Fruit fly (Drosophila melanogaster) whole organism, embryonic: Measurements from ENCODE around the gene Dph5.

Experiments
- Asciz ChIP-seq: fragments of 200-800 bp; sonication (Bioruptor generic); optimal IDR thresholded peaks from 2 replicates; lab custom pipeline; 2017; ENCODE audit warnings: missing biosample characterization, mild to moderate bottlenecking, missing genetic modification characterization, missing genetic modification reagents
- CG10209 ChIP-seq: fragments of 200-800 bp; sonication (Bioruptor generic); optimal IDR thresholded peaks from 3 replicates; lab custom pipeline; 2017; ENCODE audit warnings: missing biosample characterization, mild to moderate bottlenecking, missing genetic modification characterization, missing genetic modification reagents
- CG10321 ChIP-seq: fragments of 200-800 bp; sonication (Bioruptor generic); IDR thresholded peaks from 2 replicates; pipeline ENCODE4 v1.3.6; 2022; ENCODE audit warnings: missing biosample characterization, missing genetic modification characterization
- CG11456 ChIP-seq: fragments of 200-800 bp; sonication (Bioruptor generic); IDR thresholded peaks from 3 replicates; pipeline ENCODE4 v1.3.6; 2022; ENCODE audit warnings: missing biosample characterization, missing genetic modification characterization
- CG12155 ChIP-seq: fragments of 200-800 bp; sonication (Bioruptor generic); optimal IDR thresholded peaks from 3 replicates; lab custom pipeline; 2016; ENCODE audit warnings: missing biosample characterization, missing genetic modification characterization
- CG13296 ChIP-seq: fragments of 200-800 bp; sonication (Bioruptor generic); optimal IDR thresholded peaks from 3 replicates; lab custom pipeline; 2018; ENCODE audit warnings: missing biosample characterization, mild to moderate bottlenecking, missing genetic modification characterization
- CG17829 ChIP-seq: fragments of 200-800 bp; optimal IDR thresholded peaks from 2 replicates; lab custom pipeline; 2019; ENCODE audit warnings: missing biosample characterization, mild to moderate bottlenecking, missing genetic modification characterization, moderate library complexity
- CG18476 ChIP-seq: fragments of 200-800 bp; sonication (Bioruptor generic); optimal IDR thresholded peaks from 2 replicates; lab custom pipeline; 2016; ENCODE audit warnings: missing biosample characterization, mild to moderate bottlenecking, missing genetic modification characterization
- CG2120 ChIP-seq: fragments of 200-800 bp; sonication (Bioruptor generic); optimal IDR thresholded peaks from 3 replicates; lab custom pipeline; 2016; ENCODE audit warnings: missing biosample characterization, missing genetic modification characterization
- CG2129 ChIP-seq: fragments of 200-800 bp; sonication (Bioruptor generic); IDR thresholded peaks from 2 replicates; pipeline ENCODE4 v1.3.6; 2022; ENCODE audit warnings: missing biosample characterization, missing genetic modification characterization; ENCODE audit not compliant: partially characterized antibody
- CG30403 ChIP-seq: fragments of 200-800 bp; sonication (Bioruptor generic); optimal IDR thresholded peaks from 3 replicates; lab custom pipeline; 2016; ENCODE audit warnings: missing biosample characterization, missing genetic modification characterization
- CG31441 ChIP-seq: fragments of 200-800 bp; sonication (Bioruptor generic); IDR thresholded peaks from 2 replicates; pipeline ENCODE4 v1.3.6; 2022; ENCODE audit warnings: missing biosample characterization, missing genetic modification characterization
- CG3726 ChIP-seq: fragments of 200-800 bp; sonication (Bioruptor generic); IDR thresholded peaks from 3 replicates; pipeline ENCODE4, ENCODE4 v1.3.6; 2022; ENCODE audit warnings: missing biosample characterization, missing genetic modification characterization
- CG4328 ChIP-seq: fragments of 200-800 bp; sonication (Bioruptor generic); optimal IDR thresholded peaks from 3 replicates; lab custom pipeline; 2017; ENCODE audit warnings: missing biosample characterization, missing genetic modification reagents, missing genetic modification characterization
- CG43689 ChIP-seq: fragments of 200-800 bp; sonication (Bioruptor generic); IDR thresholded peaks from 2 replicates; pipeline ENCODE4 v1.3.6; 2022; ENCODE audit warnings: missing biosample characterization, missing genetic modification characterization
- CG4707 ChIP-seq: fragments of 200-800 bp; sonication (Bioruptor generic); optimal IDR thresholded peaks from 2 replicates; lab custom pipeline; 2018; ENCODE audit warnings: missing biosample characterization, mild to moderate bottlenecking, missing genetic modification characterization, moderate library complexity
- CG4854 ChIP-seq: fragments of 200-800 bp; sonication (Bioruptor generic); optimal IDR thresholded peaks from 2 replicates; lab custom pipeline; 2016; ENCODE audit warnings: missing biosample characterization, missing genetic modification characterization, inconsistent platforms
- CG6254 ChIP-seq: fragments of 200-800 bp; sonication (Bioruptor generic); optimal IDR thresholded peaks from 3 replicates; lab custom pipeline; 2017; ENCODE audit warnings: mild to moderate bottlenecking, missing biosample characterization, missing genetic modification reagents, missing genetic modification characterization
- CG7928 ChIP-seq: fragments of 200-800 bp; sonication (Bioruptor generic); optimal IDR thresholded peaks from 2 replicates; lab custom pipeline; 2017; ENCODE audit warnings: missing biosample characterization, mild to moderate bottlenecking, missing genetic modification characterization
- CG8924 ChIP-seq: fragments of 200-800 bp; optimal IDR thresholded peaks from 3 replicates; lab custom pipeline; 2019; ENCODE audit warnings: missing biosample characterization, mild to moderate bottlenecking, missing genetic modification characterization, moderate library complexity
- E2f1 ChIP-seq: fragments of 200-800 bp; sonication (Bioruptor generic); IDR thresholded peaks from 2 replicates; pipeline ENCODE4 v1.3.6; 2022; ENCODE audit warnings: missing biosample characterization, missing genetic modification characterization
- E2f2 ChIP-seq: fragments of 200-800 bp; sonication (Bioruptor generic); IDR thresholded peaks from 2 replicates; pipeline ENCODE4 v1.3.6; 2022; ENCODE audit warnings: missing biosample characterization, missing genetic modification characterization
- Hey ChIP-seq: fragments of 200-800 bp; sonication (Bioruptor generic); optimal IDR thresholded peaks from 3 replicates; lab custom pipeline; 2018; ENCODE audit warnings: missing biosample characterization, mild to moderate bottlenecking, missing genetic modification characterization
- HmgD ChIP-seq: fragments of 200-800 bp; sonication (Bioruptor generic); optimal IDR thresholded peaks from 3 replicates; lab custom pipeline; 2016; ENCODE audit warnings: missing biosample characterization, missing genetic modification characterization
- HmgZ ChIP-seq: fragments of 200-800 bp; sonication (Bioruptor generic); optimal IDR thresholded peaks from 2 replicates; lab custom pipeline; 2018; ENCODE audit warnings: missing biosample characterization, mild to moderate bottlenecking, missing genetic modification characterization
- Hsf ChIP-seq: fragments of 200-800 bp; sonication (Bioruptor generic); optimal IDR thresholded peaks from 3 replicates; lab custom pipeline; 2016; ENCODE audit warnings: missing biosample characterization, missing genetic modification characterization
- Mes4 ChIP-seq: fragments of 200-800 bp; sonication (Bioruptor generic); optimal IDR thresholded peaks from 2 replicates; lab custom pipeline; 2016; ENCODE audit warnings: missing biosample characterization, missing genetic modification characterization
- Myb ChIP-seq: fragments of 200-800 bp; sonication (Bioruptor generic); optimal IDR thresholded peaks from 2 replicates; lab custom pipeline; 2016; ENCODE audit warnings: missing biosample characterization, missing genetic modification characterization
- NK7.1 ChIP-seq: fragments of 200-800 bp; sonication (Bioruptor generic); optimal IDR thresholded peaks from 3 replicates; lab custom pipeline; 2016; ENCODE audit warnings: missing biosample characterization, missing genetic modification characterization
- Nf-YC ChIP-seq: fragments of 200-800 bp; optimal IDR thresholded peaks from 3 replicates; lab custom pipeline; 2019; ENCODE audit warnings: missing biosample characterization, mild to moderate bottlenecking, missing genetic modification characterization, moderate library complexity
- Side ChIP-seq: fragments of 200-800 bp; sonication (Bioruptor generic); optimal IDR thresholded peaks from 2 replicates; lab custom pipeline; 2016; ENCODE audit warnings: missing biosample characterization, missing genetic modification characterization
- Usf ChIP-seq: fragments of 200-800 bp; sonication (Bioruptor generic); optimal IDR thresholded peaks from 2 replicates; lab custom pipeline; 2017; ENCODE audit warnings: missing genotype, missing biosample characterization, missing genetic modification characterization
- ab ChIP-seq: fragments of 200-800 bp; sonication (Bioruptor generic); optimal IDR thresholded peaks from 2 replicates; lab custom pipeline; 2016; ENCODE audit warnings: missing biosample characterization, missing genetic modification characterization
- az2 ChIP-seq: fragments of 200-800 bp; sonication (Bioruptor generic); optimal IDR thresholded peaks from 3 replicates; lab custom pipeline; 2016; ENCODE audit warnings: missing biosample characterization, missing genetic modification characterization
- cad ChIP-seq: fragments of >200 bp; optimal IDR thresholded peaks from 2 replicates; lab custom pipeline; 2017; ENCODE audit warnings: missing biosample characterization, missing genetic modification characterization
- crc ChIP-seq: fragments of 200-800 bp; sonication (Bioruptor generic); optimal IDR thresholded peaks from 2 replicates; lab custom pipeline; 2016; ENCODE audit warnings: missing biosample characterization, missing genetic modification characterization
- crol ChIP-seq: fragments of 200-800 bp; sonication (Bioruptor generic); IDR thresholded peaks from 2 replicates; pipeline ENCODE4 v1.3.6; 2022; ENCODE audit warnings: missing biosample characterization, missing genetic modification characterization
- hkb ChIP-seq, 2 experiments: fragments of 200-800 bp in 1 of 2; fragments of >200 bp in 1 of 2; sonication (Bioruptor generic) in 1 of 2; IDR thresholded peaks in 1 of 2; optimal IDR thresholded peaks in 1 of 2; 2 replicates each; pipeline versions ENCODE4 v1.3.6 to Lab custom; 2017 to 2022; ENCODE audit warnings: missing biosample characterization in 1 of 2, missing genetic modification characterization in 1 of 2
- lab ChIP-seq: fragments of 200-800 bp; sonication (Bioruptor generic); optimal IDR thresholded peaks from 3 replicates; lab custom pipeline; 2017; ENCODE audit warnings: missing biosample characterization, missing genetic modification characterization, mild to moderate bottlenecking, moderate library complexity, missing genetic modification reagents
- nerfin-1 ChIP-seq: fragments of 200-800 bp; sonication (Bioruptor generic); optimal IDR thresholded peaks from 3 replicates; lab custom pipeline; 2019; ENCODE audit warnings: missing biosample characterization, mild to moderate bottlenecking, missing genetic modification characterization, moderate library complexity
- nerfin-2 ChIP-seq: fragments of 200-800 bp; sonication (Bioruptor generic); IDR thresholded peaks from 2 replicates; pipeline ENCODE4 v1.3.6; 2022; ENCODE audit warnings: missing biosample characterization, missing genetic modification characterization; ENCODE audit not compliant: partially characterized antibody
- nmo ChIP-seq: fragments of 200-800 bp; sonication (Bioruptor generic); optimal IDR thresholded peaks from 2 replicates; lab custom pipeline; 2018; ENCODE audit warnings: missing biosample characterization, mild to moderate bottlenecking, missing genetic modification characterization, moderate library complexity
- p53 ChIP-seq: fragments of 200-800 bp; sonication (Bioruptor generic); optimal IDR thresholded peaks from 2 replicates; lab custom pipeline; 2016; ENCODE audit warnings: missing biosample characterization, missing genetic modification characterization
- pfk ChIP-seq: fragments of 200-800 bp; sonication (Bioruptor generic); optimal IDR thresholded peaks from 2 replicates; lab custom pipeline; 2018; ENCODE audit warnings: missing biosample characterization, mild to moderate bottlenecking, missing genetic modification characterization, moderate library complexity
- pum ChIP-seq: fragments of 200-800 bp; sonication (Bioruptor generic); optimal IDR thresholded peaks from 2 replicates; lab custom pipeline; 2016; ENCODE audit warnings: missing biosample characterization, missing genetic modification characterization
- sens-2 ChIP-seq: fragments of 200-800 bp; sonication (Bioruptor generic); IDR thresholded peaks from 2 replicates; pipeline ENCODE4 v1.3.6; 2022; ENCODE audit warnings: missing biosample characterization, missing genetic modification characterization
- sqz ChIP-seq: fragments of 200-800 bp; sonication (Bioruptor generic); optimal IDR thresholded peaks from 3 replicates; lab custom pipeline; 2018; ENCODE audit warnings: missing biosample characterization, mild to moderate bottlenecking, missing genetic modification characterization
- wek ChIP-seq: fragments of 200-800 bp; sonication (Bioruptor generic); optimal IDR thresholded peaks from 3 replicates; lab custom pipeline; 2018; ENCODE audit warnings: missing biosample characterization, mild to moderate bottlenecking, missing genetic modification characterization, moderate library complexity
- zen ChIP-seq: fragments of 200-800 bp; sonication (Bioruptor generic); optimal IDR thresholded peaks from 3 replicates; lab custom pipeline; 2018; ENCODE audit warnings: missing biosample characterization, mild to moderate bottlenecking, missing genetic modification characterization, moderate library complexity
- zf30C ChIP-seq: fragments of 200-800 bp; sonication (Bioruptor generic); optimal IDR thresholded peaks from 3 replicates; lab custom pipeline; 2018; ENCODE audit warnings: missing biosample characterization, mild to moderate bottlenecking, missing genetic modification characterization

The Dph5 gene

dm6 chr3R:22590668-22591275 is 7.7 kb upstream of the Dph5 start (continued):
- TF ChIP-seq Asciz = peak; percentile 69
- TF ChIP-seq wek (GFP tag; lab: Kevin White, UChicago) = peak; percentile 40
- peak; percentile 15 for TF ChIP-seq CG2120
- TF ChIP-seq hkb (optimal IDR thresholded peaks at IDR 0.05; lab: Kevin White, UChicago) = no peak
- no peak for TF ChIP-seq hkb (GFP tag; IDR thresholded peaks at IDR 0.05; lab: Robert Waterston, UW)
- TF ChIP-seq E2f2 = peak; percentile 34; the same call in 1 of the 2 replicates
- TF ChIP-seq Myb (GFP tag; lab: Kevin White, UChicago) = no peak
- TF ChIP-seq CG13296 (GFP tag; lab: Kevin White, UChicago) = no peak
- TF ChIP-seq ab (GFP tag; lab: Kevin White, UChicago) = no peak
- TF ChIP-seq nmo (GFP tag; lab: Kevin White, UChicago) = peak; percentile 86
- TF ChIP-seq CG30403 (GFP tag; lab: Kevin White, UChicago) = peak; percentile 72
- TF ChIP-seq CG10321 (GFP tag; lab: Robert Waterston, UW) = no peak
- peak; percentile 45 for TF ChIP-seq Hsf (GFP tag; lab: Kevin White, UChicago)
- no peak for TF ChIP-seq HmgZ (tag; lab: Kevin White, UChicago)
- peak; percentile 40 for TF ChIP-seq Mes4
- no peak for TF ChIP-seq NK7.1
- peak; percentile 69 for TF ChIP-seq CG6254
- TF ChIP-seq CG31441 (GFP tag; lab: Robert Waterston, UW) = peak; percentile 82
- peak; percentile 49 for TF ChIP-seq CG4707
- no peak for TF ChIP-seq nerfin-2 (GFP tag; lab: Robert Waterston, UW)
- peak; percentile 12 for TF ChIP-seq CG4328
- TF ChIP-seq Side (GFP tag; lab: Kevin White, UChicago) = peak; percentile 45
- peak; percentile 71 for TF ChIP-seq az2 (GFP tag; lab: Kevin White, UChicago)
- TF ChIP-seq p53 (GFP tag; lab: Kevin White, UChicago) = no peak
- TF ChIP-seq Hey (tag; lab: Kevin White, UChicago) = no peak
- peak; percentile 26 for TF ChIP-seq lab
- peak; percentile 37 for TF ChIP-seq CG18476
- no peak for TF ChIP-seq CG4854 (GFP tag; lab: Kevin White, UChicago)
- TF ChIP-seq CG10209 (GFP tag; lab: Kevin White, UChicago) = peak; percentile 64
- no peak for TF ChIP-seq crc (GFP tag; lab: Kevin White, UChicago)
- TF ChIP-seq pum (GFP tag; lab: Kevin White, UChicago) = peak; percentile 47
- peak; percentile 75 for TF ChIP-seq CG17829
- no peak for TF ChIP-seq sqz
- TF ChIP-seq HmgD (GFP tag; lab: Kevin White, UChicago) = no peak
- peak; percentile 54 for TF ChIP-seq nerfin-1 (tag; lab: Kevin White, UChicago)
- TF ChIP-seq E2f1 (GFP tag; lab: Robert Waterston, UW) = no peak
- no peak for TF ChIP-seq zf30C (GFP tag; lab: Kevin White, UChicago)
- TF ChIP-seq crol (GFP tag; lab: Robert Waterston, UW) = no peak; the same call in 1 of the 2 replicates
- TF ChIP-seq Usf (GFP tag; lab: Kevin White, UChicago) = peak; percentile 35
- no peak for TF ChIP-seq cad (GFP tag; lab: Kevin White, UChicago)
- no peak for TF ChIP-seq Nf-YC (tag; lab: Kevin White, UChicago)
- TF ChIP-seq CG2129 (GFP tag; lab: Robert Waterston, UW) = no peak
- no peak for TF ChIP-seq sens-2 (GFP tag; lab: Robert Waterston, UW)
- no peak for TF ChIP-seq CG11456 (GFP tag; lab: Robert Waterston, UW)
- no peak for TF ChIP-seq zen (tag; lab: Kevin White, UChicago)
- peak; percentile 13 for TF ChIP-seq CG12155
- TF ChIP-seq CG3726 = no peak
- peak; percentile 68 for TF ChIP-seq CG8924 (tag; lab: Kevin White, UChicago)
- TF ChIP-seq CG7928 = no peak
- no peak for TF ChIP-seq pfk (GFP tag; lab: Kevin White, UChicago)
- TF ChIP-seq CG43689 (GFP tag; lab: Robert Waterston, UW) = no peak
